Worm (Caenorhabditis elegans): Measurements from ENCODE around the gene fdgt-2.

DNA sequence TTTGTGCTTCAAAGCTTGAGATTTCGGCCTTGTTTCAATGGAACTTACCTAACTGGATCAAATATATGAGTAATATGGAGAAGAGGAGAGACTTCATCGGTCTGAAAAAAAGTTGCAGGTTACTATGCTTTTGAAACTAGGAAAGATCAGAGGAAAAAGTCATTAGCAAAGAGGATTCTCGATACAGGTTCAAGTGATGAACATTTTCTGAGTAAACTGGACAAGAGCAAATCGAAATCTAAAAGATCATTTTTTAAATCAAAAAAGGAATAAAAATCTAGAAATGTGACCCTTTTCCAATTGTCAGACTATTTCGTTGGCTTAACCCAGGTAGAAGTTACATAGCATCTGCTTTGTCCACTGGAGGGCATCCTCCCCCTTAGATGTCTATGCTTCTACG is 12.7 kb upstream of the fdgt-2 start, which contains the start of gene skpo-1:
- TF ChIP-seq nhr-11 (tag; optimal IDR thresholded peaks at IDR 0.05) = no peak
- no peak for TF ChIP-seq nhr-10 (tag; optimal IDR thresholded peaks at IDR 0.05)
- TF ChIP-seq F13H6.1 (tag; optimal IDR thresholded peaks at IDR 0.05) = no peak
- TF ChIP-seq lsy-2 (tag; optimal IDR thresholded peaks at IDR 0.05) = no peak
- TF ChIP-seq blmp-1 (tag; optimal IDR thresholded peaks at IDR 0.05; ENCODE audit: insufficient read depth) = no peak
- no peak for TF ChIP-seq aly-2 (tag; optimal IDR thresholded peaks at IDR 0.05)
- no peak for TF ChIP-seq egl-27 (tag; optimal IDR thresholded peaks at IDR 0.05)
- TF ChIP-seq nhr-237 (tag; optimal IDR thresholded peaks at IDR 0.05) = no peak
- no peak for TF ChIP-seq nhr-129 (tag; optimal IDR thresholded peaks at IDR 0.05)

All from whole organism, L2 larva.